Worm (Caenorhabditis elegans): Measurements from ENCODE around the gene T26H5.4.

DNA sequence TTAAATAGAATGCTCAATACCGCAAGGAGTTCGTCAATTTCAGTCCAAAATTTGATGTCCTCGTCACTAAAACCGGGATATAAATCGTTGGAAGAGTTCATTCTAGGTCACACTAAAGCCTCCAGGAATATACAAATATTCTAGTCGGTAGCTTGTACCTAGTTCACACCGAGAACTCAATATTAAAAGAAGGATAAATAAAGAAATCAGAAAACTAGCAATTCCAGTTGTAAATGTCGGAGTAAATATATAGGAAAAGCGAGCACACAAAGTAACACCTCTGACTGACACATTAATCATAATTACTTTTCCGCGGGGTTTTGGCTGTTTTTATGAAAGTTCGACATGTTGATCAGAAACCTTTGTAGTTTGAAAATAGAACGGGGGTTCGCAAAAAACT, 2.9 kb upstream of the T26H5.4 start, which contains the start of gene srw-33:
- no peak for TF ChIP-seq dao-5 (tag; optimal IDR thresholded peaks at IDR 0.05)
- TF ChIP-seq W03F9.2 (tag; optimal IDR thresholded peaks at IDR 0.05): no peak
